Worm (Caenorhabditis elegans): ENCODE results near the gene F35G2.5.

The F35G2.5 gene

ce11 chrIV:12211292-12211691, 8.1 kb upstream of the F35G2.5 start:
- TF ChIP-seq F10E7.11 (tag; optimal IDR thresholded peaks at IDR 0.05) (no peak), nfya-2 (GFP tag; IDR thresholded peaks at IDR 0.05) (no peak), F23B12.7 (tag; optimal IDR thresholded peaks at IDR 0.05; ENCODE audit: insufficient read depth) (no peak), attf-5 (GFP tag; optimal IDR thresholded peaks at IDR 0.05) (no peak), B0035.1 (tag; optimal IDR thresholded peaks at IDR 0.05) (no peak), F57A8.1 (GFP tag; optimal IDR thresholded peaks at IDR 0.05) (no peak), sdz-38 (tag; optimal IDR thresholded peaks at IDR 0.05) (no peak), let-607 (tag; optimal IDR thresholded peaks at IDR 0.05) (no peak), lin-40 (tag; optimal IDR thresholded peaks at IDR 0.05) (no peak), lag-1 (GFP tag; IDR thresholded peaks at IDR 0.05) (no peak), repo-1 (tag; optimal IDR thresholded peaks at IDR 0.05) (no peak), ztf-6 (GFP tag; IDR thresholded peaks at IDR 0.05) (no peak)

- TF ChIP-seq nhr-179 (tag; optimal IDR thresholded peaks at IDR 0.05) (no peak), attf-6 (GFP tag; IDR thresholded peaks at IDR 0.05) (no peak), hlh-26 (GFP tag; conservative IDR thresholded peaks at IDR 0.05) (no peak)
These were observed 6.6 kb upstream of the F35G2.5 start for ce11 chrIV:12212814-12213213.

ce11 chrIV:12215762-12216295, 3.6 kb upstream of the F35G2.5 start, which contains the start of gene phy-2:
Gene phy-2 (minus strand): TSS chrIV:12215987.
- no peak for TF ChIP-seq F39B2.1 (GFP tag; IDR thresholded peaks at IDR 0.05)
- no peak for TF ChIP-seq zim-3 (tag; optimal IDR thresholded peaks at IDR 0.05)
- TF ChIP-seq bed-1 (GFP tag; IDR thresholded peaks at IDR 0.05): no peak
- no peak for TF ChIP-seq ztf-22 (GFP tag; optimal IDR thresholded peaks at IDR 0.05)
- peak; percentile 63 for TF ChIP-seq ama-1 (optimal IDR thresholded peaks at IDR 0.05)
- no peak for TF ChIP-seq ama-1 (GFP tag; optimal IDR thresholded peaks at IDR 0.05)
- TF ChIP-seq nfyb-1 (GFP tag; IDR thresholded peaks at IDR 0.05): no peak
- no peak for TF ChIP-seq dpl-1 (GFP tag; optimal IDR thresholded peaks at IDR 0.05)

DNA sequence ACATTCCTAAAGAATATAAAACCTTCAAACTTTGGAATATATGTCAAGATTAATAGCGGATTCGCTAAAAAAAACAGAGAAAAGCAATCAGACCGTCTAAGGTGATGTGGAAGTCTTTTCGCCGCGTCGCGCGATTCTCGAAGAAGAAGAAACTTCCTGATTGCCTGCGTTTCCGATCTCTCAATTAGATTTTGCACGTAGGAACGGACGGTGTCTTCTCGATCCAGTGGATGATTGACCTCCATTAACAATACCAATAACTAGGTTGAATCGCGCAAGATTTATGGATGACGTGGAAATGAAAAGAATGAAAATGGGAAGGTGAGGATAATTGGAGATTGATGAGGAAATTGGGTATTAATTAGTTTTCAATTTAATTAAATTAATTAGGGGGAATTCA, 2.3 kb upstream of the F35G2.5 start:
- TF ChIP-seq F33H1.4 (GFP tag; IDR thresholded peaks at IDR 0.05): no peak
- peak; percentile 20 for TF ChIP-seq ama-1 (optimal IDR thresholded peaks at IDR 0.05)
- no peak for TF ChIP-seq ama-1 (GFP tag; optimal IDR thresholded peaks at IDR 0.05)

DNA sequence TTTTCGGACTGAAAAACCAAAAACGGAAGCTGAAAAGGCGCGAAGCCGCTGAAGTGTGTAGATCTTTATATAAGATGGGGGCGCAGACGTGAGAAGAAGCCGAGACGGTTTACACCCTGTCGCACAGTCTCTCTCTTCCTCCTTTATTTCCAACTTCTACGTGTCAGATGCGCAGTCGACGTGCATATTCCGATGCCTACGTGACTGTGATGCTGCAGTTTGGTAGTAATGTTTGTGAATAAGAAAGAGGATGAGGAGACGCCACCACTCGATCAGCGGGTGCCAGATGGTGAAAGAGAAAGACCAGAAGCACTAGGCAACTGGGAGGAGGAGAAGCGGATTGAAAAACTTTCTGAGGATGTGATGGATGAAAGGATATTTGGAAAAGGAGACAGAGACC, 1.2 kb upstream of the F35G2.5 start:
- TF ChIP-seq madf-8 (GFP tag; conservative IDR thresholded peaks at IDR 0.05): no peak
- TF ChIP-seq ztf-3 (GFP tag; optimal IDR thresholded peaks at IDR 0.05): no peak
- TF ChIP-seq hrde-1 (tag; optimal IDR thresholded peaks at IDR 0.05; ENCODE audit: borderline replicate concordance): no peak
- TF ChIP-seq ztf-22 (GFP tag; optimal IDR thresholded peaks at IDR 0.05): no peak
- TF ChIP-seq mel-28 (tag; optimal IDR thresholded peaks at IDR 0.05; ENCODE audit: borderline replicate concordance): no peak
- TF ChIP-seq nhr-27 (tag; optimal IDR thresholded peaks at IDR 0.05): no peak
- no peak for TF ChIP-seq F52B5.7 (tag; optimal IDR thresholded peaks at IDR 0.05)
- no peak for TF ChIP-seq ceh-79 (tag; optimal IDR thresholded peaks at IDR 0.05)
- TF ChIP-seq zim-3 (tag; optimal IDR thresholded peaks at IDR 0.05): no peak
- no peak for TF ChIP-seq egl-44 (GFP tag; IDR thresholded peaks at IDR 0.05)
- TF ChIP-seq nfya-1 (tag; optimal IDR thresholded peaks at IDR 0.05; ENCODE audit: borderline replicate concordance, insufficient read depth): no peak
- TF ChIP-seq K12H6.12 (tag; optimal IDR thresholded peaks at IDR 0.05): no peak
- TF ChIP-seq Y79H2A.3 (GFP tag; conservative IDR thresholded peaks at IDR 0.05): no peak

All from whole organism, young adult.